Worm (Caenorhabditis elegans): Measurements from ENCODE around the gene egal-1.

Gene egal-1

DNA sequence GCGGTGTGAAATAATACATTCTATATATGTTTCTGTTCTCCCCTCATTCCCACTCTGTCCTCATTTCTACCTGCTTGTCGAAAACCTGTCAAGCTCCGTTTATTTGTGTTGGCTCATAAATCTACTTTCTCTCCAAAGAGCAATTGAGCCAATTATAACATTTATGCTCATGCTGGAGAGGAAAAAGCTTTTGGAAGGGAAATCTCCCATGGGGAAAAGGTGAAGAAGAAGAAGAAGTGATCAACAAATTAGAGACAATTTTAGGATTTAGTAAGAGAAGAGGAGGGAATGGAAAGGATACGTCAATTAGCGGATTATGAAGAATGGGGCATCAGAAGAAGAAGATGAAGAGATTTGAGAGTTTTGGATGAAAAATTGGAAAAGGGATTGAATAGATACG is 14.9 kb upstream of the egal-1 start:
- TF ChIP-seq tbx-11 (GFP tag; IDR thresholded peaks at IDR 0.05) (no peak), F13C5.2 (tag; optimal IDR thresholded peaks at IDR 0.05) (no peak), aly-1 (tag; optimal IDR thresholded peaks at IDR 0.05) (no peak), tbx-37 (GFP tag; conservative IDR thresholded peaks at IDR 0.05) (no peak)

DNA sequence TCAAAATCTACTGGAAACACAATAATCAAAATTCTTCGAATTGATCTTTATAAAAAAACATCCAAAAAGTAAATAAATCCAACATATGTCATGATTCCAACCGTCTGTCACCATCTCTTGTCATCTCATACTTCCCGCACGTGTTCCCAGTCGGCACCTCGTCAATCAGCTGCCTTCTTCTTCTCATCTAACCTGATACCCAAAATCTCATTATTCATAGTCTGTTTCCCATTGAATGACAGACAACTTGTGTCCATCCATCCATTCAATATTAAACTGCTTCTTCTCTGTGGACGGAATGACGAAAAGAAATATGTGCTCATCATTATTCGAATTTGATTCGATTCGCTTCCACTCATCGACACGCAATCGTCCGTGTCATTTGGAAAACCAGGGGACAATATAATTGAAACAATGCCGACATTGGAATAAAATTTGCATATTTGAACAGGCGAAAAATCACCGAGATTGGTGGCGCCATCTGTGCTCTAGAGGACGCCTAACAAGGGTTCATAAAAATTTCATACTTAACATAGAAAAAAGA is 13.4 kb upstream of the egal-1 start:
- no peak for TF ChIP-seq scrt-1 (GFP tag; IDR thresholded peaks at IDR 0.05)
- no peak for TF ChIP-seq tra-4 (tag; optimal IDR thresholded peaks at IDR 0.05)
- no peak for TF ChIP-seq F13C5.2 (tag; optimal IDR thresholded peaks at IDR 0.05)
- TF ChIP-seq B0310.2 (tag; optimal IDR thresholded peaks at IDR 0.05), result no peak
- no peak for TF ChIP-seq hmbx-1 (tag; optimal IDR thresholded peaks at IDR 0.05)

DNA sequence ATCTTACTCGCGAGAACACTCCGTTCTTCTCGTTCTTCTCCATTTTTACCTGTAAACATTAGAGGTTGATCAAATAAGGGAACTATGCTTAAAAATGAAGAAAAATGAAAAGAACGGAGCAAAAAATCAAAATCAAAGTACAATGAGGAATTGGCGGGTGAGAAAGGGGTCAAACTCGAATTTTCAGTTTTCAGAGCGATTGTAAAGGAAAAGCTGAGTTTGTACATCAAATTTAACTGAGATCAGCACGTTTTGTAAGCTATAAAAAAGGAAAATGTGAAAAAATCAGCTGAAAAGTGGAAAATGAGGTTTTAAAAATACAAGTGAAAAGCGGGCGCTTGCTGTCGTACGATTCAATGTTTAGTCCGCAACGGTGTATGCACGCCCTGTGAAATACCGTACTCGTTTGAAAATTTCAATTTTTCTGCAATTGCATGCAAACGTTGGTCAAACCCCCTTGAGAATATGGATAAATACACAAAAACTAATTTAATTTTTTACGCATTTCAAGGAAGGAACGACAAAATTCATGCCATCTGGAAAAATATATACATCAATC is 10.4 kb upstream of the egal-1 start, which contains the start of gene oops-1:
oops-1 (minus strand) TSS at position 51 of the 559 bp plus-strand sequence.
- TF ChIP-seq tra-4 (tag; optimal IDR thresholded peaks at IDR 0.05) (no peak), hmg-4 (GFP tag; optimal IDR thresholded peaks at IDR 0.05) (no peak), B0310.2 (tag; optimal IDR thresholded peaks at IDR 0.05) (no peak), hnd-1 (tag; optimal IDR thresholded peaks at IDR 0.05) (no peak), F13C5.2 (tag; optimal IDR thresholded peaks at IDR 0.05) (no peak), tbx-37 (GFP tag; conservative IDR thresholded peaks at IDR 0.05) (no peak), ama-1 (optimal IDR thresholded peaks at IDR 0.05) (no peak), pes-1 (GFP tag; IDR thresholded peaks at IDR 0.05) (no peak), ets-7 (tag; optimal IDR thresholded peaks at IDR 0.05) (no peak), ceh-13 (GFP tag; optimal IDR thresholded peaks at IDR 0.05) (no peak)

DNA sequence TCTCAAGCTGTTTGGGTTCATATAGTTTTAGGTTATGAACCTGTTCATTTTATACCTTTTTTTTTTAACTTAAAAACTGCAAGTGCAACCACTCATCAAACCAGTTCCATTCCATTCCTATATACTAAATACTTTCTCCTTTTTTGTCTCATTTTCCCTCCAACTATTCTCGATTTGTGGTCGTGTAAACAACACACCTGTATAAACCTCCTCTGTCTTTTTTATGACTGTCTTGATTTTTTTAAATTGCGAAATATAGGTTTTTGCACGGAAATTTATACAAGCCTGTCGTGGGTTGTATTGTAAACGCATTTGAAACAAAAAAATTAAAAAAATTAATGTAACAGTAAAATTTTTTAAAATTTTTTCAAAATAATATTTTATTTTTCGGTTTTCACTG is 8.1 kb upstream of the egal-1 start:
- TF ChIP-seq pes-1 (GFP tag; IDR thresholded peaks at IDR 0.05) (no peak), hmbx-1 (tag; optimal IDR thresholded peaks at IDR 0.05) (no peak), scrt-1 (GFP tag; IDR thresholded peaks at IDR 0.05) (no peak), F13C5.2 (tag; optimal IDR thresholded peaks at IDR 0.05) (no peak), tbx-37 (GFP tag; conservative IDR thresholded peaks at IDR 0.05) (no peak), tra-4 (tag; optimal IDR thresholded peaks at IDR 0.05) (no peak), aly-1 (tag; optimal IDR thresholded peaks at IDR 0.05) (no peak), ceh-36 (tag; optimal IDR thresholded peaks at IDR 0.05) (no peak)

DNA sequence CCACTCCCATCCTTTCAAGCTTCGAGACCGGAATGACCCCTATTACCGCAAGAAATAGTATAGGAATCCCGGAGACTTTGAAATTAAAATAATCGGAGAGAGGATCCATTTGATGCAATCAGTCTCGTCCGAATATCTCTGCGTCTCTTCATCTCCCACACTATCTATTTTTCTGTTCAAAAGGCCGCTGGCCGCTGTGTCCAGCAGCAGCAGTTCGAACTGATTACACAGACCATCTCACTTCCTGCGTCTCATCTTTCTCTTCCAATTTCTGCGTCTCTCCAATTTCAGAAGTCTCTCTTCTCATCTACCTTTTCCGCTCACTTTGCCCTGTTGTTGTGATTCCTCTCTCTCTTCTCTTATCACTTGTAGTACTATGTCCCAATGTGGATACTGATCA is 7.1 kb upstream of the egal-1 start:
- no peak for TF ChIP-seq ceh-36 (tag; optimal IDR thresholded peaks at IDR 0.05)
- no peak for TF ChIP-seq B0310.2 (tag; optimal IDR thresholded peaks at IDR 0.05)
- no peak for TF ChIP-seq hmbx-1 (tag; optimal IDR thresholded peaks at IDR 0.05)
- TF ChIP-seq aly-1 (tag; optimal IDR thresholded peaks at IDR 0.05), result no peak

DNA sequence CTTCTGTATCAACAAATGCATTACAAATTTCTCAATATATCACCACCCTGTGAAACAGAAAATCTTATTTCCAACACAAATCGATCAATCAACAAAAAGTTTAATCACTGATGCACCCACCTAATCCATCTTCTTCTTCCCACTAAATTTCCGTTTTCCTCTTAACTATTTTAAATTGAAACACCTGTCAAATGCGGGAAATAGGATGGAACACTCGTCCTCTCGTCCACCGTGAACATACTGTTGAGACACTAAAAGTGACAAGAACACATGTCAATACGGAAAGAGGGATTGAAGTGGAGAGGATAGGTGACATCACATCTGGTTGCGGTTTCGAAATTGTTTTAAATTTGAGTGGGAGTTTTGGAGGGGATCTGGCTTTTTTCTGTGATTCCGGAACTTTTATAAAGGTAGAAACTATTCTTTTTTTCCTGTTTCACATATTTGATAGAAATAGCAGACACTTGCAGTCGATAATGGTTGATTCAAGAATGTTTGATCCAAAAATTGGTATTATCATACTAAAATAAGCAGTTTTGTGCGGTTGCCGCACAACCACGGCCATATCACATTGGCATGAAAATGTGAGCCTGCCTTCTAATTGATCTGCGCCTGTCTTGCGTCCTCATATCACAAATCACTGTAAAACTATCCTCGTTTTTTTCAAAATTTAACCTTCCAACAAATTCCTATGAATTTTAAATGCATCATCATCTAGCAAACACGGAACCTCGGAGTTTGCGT is 4.4 kb upstream of the egal-1 start:
- TF ChIP-seq tbx-11 (GFP tag; IDR thresholded peaks at IDR 0.05) (no peak), flt-1 (GFP tag; IDR thresholded peaks at IDR 0.05) (no peak), sea-1 (GFP tag; conservative IDR thresholded peaks at IDR 0.05) (no peak), tbx-37 (GFP tag; conservative IDR thresholded peaks at IDR 0.05) (no peak), ama-1 (optimal IDR thresholded peaks at IDR 0.05) (no peak), ceh-13 (GFP tag; optimal IDR thresholded peaks at IDR 0.05) (no peak), hmbx-1 (tag; optimal IDR thresholded peaks at IDR 0.05) (no peak), scrt-1 (GFP tag; IDR thresholded peaks at IDR 0.05) (no peak), pes-1 (GFP tag; IDR thresholded peaks at IDR 0.05) (no peak), ceh-36 (tag; optimal IDR thresholded peaks at IDR 0.05) (no peak), B0310.2 (tag; optimal IDR thresholded peaks at IDR 0.05) (no peak), aly-1 (tag; optimal IDR thresholded peaks at IDR 0.05) (no peak), hnd-1 (tag; optimal IDR thresholded peaks at IDR 0.05) (no peak)

DNA sequence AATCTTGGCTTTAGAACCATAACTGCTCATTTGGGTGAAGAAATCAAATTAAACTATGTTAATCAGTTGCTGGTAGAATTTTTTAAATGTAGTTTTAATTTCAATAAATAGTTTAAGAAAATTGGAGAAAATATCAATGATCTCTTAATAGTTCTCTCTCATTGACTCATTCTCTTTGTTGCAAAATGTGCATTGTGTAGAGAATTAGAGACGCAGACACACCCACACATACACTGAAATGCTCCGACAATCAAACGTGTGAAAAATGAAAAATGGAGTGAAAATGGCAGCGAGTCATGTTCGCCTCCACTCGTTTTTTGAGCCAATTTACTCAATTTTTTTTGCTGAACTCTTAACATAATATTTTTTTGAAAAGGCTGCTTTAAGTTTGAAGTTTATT is 3.6 kb upstream of the egal-1 start:
- no peak for TF ChIP-seq tbx-11 (GFP tag; IDR thresholded peaks at IDR 0.05)
- no peak for TF ChIP-seq aly-1 (tag; optimal IDR thresholded peaks at IDR 0.05)
- no peak for TF ChIP-seq hmbx-1 (tag; optimal IDR thresholded peaks at IDR 0.05)
- no peak for TF ChIP-seq tra-4 (tag; optimal IDR thresholded peaks at IDR 0.05)
- no peak for TF ChIP-seq ceh-36 (tag; optimal IDR thresholded peaks at IDR 0.05)
- TF ChIP-seq ets-7 (tag; optimal IDR thresholded peaks at IDR 0.05), result no peak
- TF ChIP-seq scrt-1 (GFP tag; IDR thresholded peaks at IDR 0.05), result no peak
- TF ChIP-seq ceh-13 (GFP tag; optimal IDR thresholded peaks at IDR 0.05), result no peak
- TF ChIP-seq flt-1 (GFP tag; IDR thresholded peaks at IDR 0.05), result no peak
- TF ChIP-seq pes-1 (GFP tag; IDR thresholded peaks at IDR 0.05), result no peak
- no peak for TF ChIP-seq F13C5.2 (tag; optimal IDR thresholded peaks at IDR 0.05)
- no peak for TF ChIP-seq B0310.2 (tag; optimal IDR thresholded peaks at IDR 0.05)
- TF ChIP-seq ama-1 (optimal IDR thresholded peaks at IDR 0.05), result no peak
- TF ChIP-seq sea-1 (GFP tag; conservative IDR thresholded peaks at IDR 0.05), result no peak
- TF ChIP-seq hnd-1 (tag; optimal IDR thresholded peaks at IDR 0.05), result no peak
- TF ChIP-seq hmg-4 (GFP tag; optimal IDR thresholded peaks at IDR 0.05), result no peak
- TF ChIP-seq tbx-37 (GFP tag; conservative IDR thresholded peaks at IDR 0.05), result no peak

DNA sequence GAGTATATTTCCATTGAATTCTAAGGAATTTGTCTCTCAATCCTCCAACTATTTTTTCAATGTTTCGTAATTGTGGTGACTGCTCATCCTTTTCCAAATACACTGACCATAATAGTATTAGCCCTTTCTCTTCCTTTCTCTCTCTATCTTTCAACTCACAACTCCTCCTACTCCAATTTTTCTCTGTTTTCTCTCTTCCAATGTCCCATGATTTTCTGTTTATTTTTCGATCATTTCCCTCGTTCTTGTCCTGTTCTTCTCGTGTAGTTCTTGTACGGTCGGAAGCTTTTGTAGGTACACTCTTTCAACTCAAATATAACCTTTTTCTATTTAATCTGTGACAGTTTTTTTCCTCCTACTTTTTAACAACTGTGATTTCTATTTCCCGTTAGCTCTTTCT is 2.6 kb upstream of the egal-1 start:
- TF ChIP-seq tbx-37 (GFP tag; conservative IDR thresholded peaks at IDR 0.05), result no peak
- no peak for TF ChIP-seq aly-1 (tag; optimal IDR thresholded peaks at IDR 0.05)
- TF ChIP-seq B0310.2 (tag; optimal IDR thresholded peaks at IDR 0.05), result no peak
- no peak for TF ChIP-seq tra-4 (tag; optimal IDR thresholded peaks at IDR 0.05)
- TF ChIP-seq ets-7 (tag; optimal IDR thresholded peaks at IDR 0.05), result no peak
- no peak for TF ChIP-seq F13C5.2 (tag; optimal IDR thresholded peaks at IDR 0.05)
- TF ChIP-seq pes-1 (GFP tag; IDR thresholded peaks at IDR 0.05), result no peak
- TF ChIP-seq hmg-4 (GFP tag; optimal IDR thresholded peaks at IDR 0.05), result no peak
- TF ChIP-seq hmbx-1 (tag; optimal IDR thresholded peaks at IDR 0.05), result no peak
- no peak for TF ChIP-seq sea-1 (GFP tag; conservative IDR thresholded peaks at IDR 0.05)
- TF ChIP-seq tbx-11 (GFP tag; IDR thresholded peaks at IDR 0.05), result no peak
- no peak for TF ChIP-seq hnd-1 (tag; optimal IDR thresholded peaks at IDR 0.05)
- TF ChIP-seq ceh-36 (tag; optimal IDR thresholded peaks at IDR 0.05), result no peak
- no peak for TF ChIP-seq flt-1 (GFP tag; IDR thresholded peaks at IDR 0.05)
- TF ChIP-seq ceh-13 (GFP tag; optimal IDR thresholded peaks at IDR 0.05), result no peak
- no peak for TF ChIP-seq scrt-1 (GFP tag; IDR thresholded peaks at IDR 0.05)
